Fruit fly (Drosophila melanogaster) whole organism, wandering third instar larva: ENCODE results near the gene Dus4.

ENCODE experiments used
- Abd-B ChIP-seq: fragments of >200 bp; optimal IDR thresholded peaks from 2 replicates; lab custom pipeline; 2017; ENCODE audit warnings: missing biosample characterization, missing genetic modification characterization
- CG32264 ChIP-seq: fragments of 200-800 bp; sonication (Bioruptor generic); optimal IDR thresholded peaks from 2 replicates; lab custom pipeline; 2016; ENCODE audit warnings: missing biosample characterization, missing genetic modification characterization
- CG9705 ChIP-seq: fragments of 200-800 bp; sonication (Bioruptor generic); optimal IDR thresholded peaks from 2 replicates; lab custom pipeline; 2018; ENCODE audit warnings: missing biosample characterization, mild to moderate bottlenecking, missing genetic modification characterization
- Dfd ChIP-seq: fragments of >200 bp; optimal IDR thresholded peaks from 2 replicates; lab custom pipeline; 2017; ENCODE audit warnings: missing biosample characterization, missing genetic modification characterization
- Dif ChIP-seq: fragments of 200-275, 200-300 bp; sonication (Bioruptor generic); optimal IDR thresholded peaks from 2 replicates; lab custom pipeline; 2018; ENCODE audit warnings: missing biosample characterization, missing genetic modification characterization; ENCODE audit not compliant: partially characterized antibody
- GATAd ChIP-seq: sonication (Bioruptor generic); optimal IDR thresholded peaks from 2 replicates; lab custom pipeline; 2016; ENCODE audit warnings: missing biosample characterization, missing genetic modification characterization
- HLH106 ChIP-seq: fragments of 200-800 bp; optimal IDR thresholded peaks from 3 replicates; lab custom pipeline; 2019; ENCODE audit warnings: missing biosample characterization, mild to moderate bottlenecking, missing genetic modification characterization, moderate library complexity
- Hr78 ChIP-seq: fragments of >200 bp; optimal IDR thresholded peaks from 2 replicates; lab custom pipeline; 2017; ENCODE audit warnings: missing biosample characterization, missing genetic modification characterization
- Jra ChIP-seq: sonication (Bioruptor generic); optimal IDR thresholded peaks from 2 replicates; lab custom pipeline; 2016; ENCODE audit warnings: missing biosample characterization, missing genetic modification characterization
- Mio ChIP-seq: sonication (Bioruptor generic); optimal IDR thresholded peaks from 2 replicates; lab custom pipeline; 2016; ENCODE audit warnings: missing biosample characterization, missing genetic modification characterization
- Myc ChIP-seq: fragments of >200 bp; optimal IDR thresholded peaks from 2 replicates; lab custom pipeline; 2017
- OdsH ChIP-seq: fragments of 200-800 bp; sonication (Bioruptor generic); optimal IDR thresholded peaks from 2 replicates; lab custom pipeline; 2016; ENCODE audit warnings: missing biosample characterization, mild to moderate bottlenecking, missing genetic modification characterization
- Rel ChIP-seq, 2 experiments: fragments of 200-800 bp; sonication (Bioruptor generic) in 1 of 2; optimal IDR thresholded peaks; 2 replicates in 1 of 2; 3 replicates in 1 of 2; lab custom pipeline; 2016 to 2019; ENCODE audit warnings: mild to moderate bottlenecking in 2 of 2, missing biosample characterization in 2 of 2, missing genetic modification characterization in 2 of 2, moderate library complexity in 1 of 2
- Vsx2 ChIP-seq: fragments of 200-300, 225-300 bp; sonication (Bioruptor generic); optimal IDR thresholded peaks from 2 replicates; lab custom pipeline; 2018; ENCODE audit warnings: missing biosample characterization, missing genetic modification characterization; ENCODE audit not compliant: partially characterized antibody
- brk ChIP-seq: fragments of 200-800 bp; sonication (Bioruptor generic); optimal IDR thresholded peaks from 2 replicates; lab custom pipeline; 2016; ENCODE audit warnings: missing biosample characterization, mild to moderate bottlenecking, missing genetic modification characterization
- dl ChIP-seq, 2 experiments: fragments of 175-275, 200-275 bp in 1 of 2; fragments of 200-275 bp in 1 of 2; sonication (Bioruptor generic); optimal IDR thresholded peaks; lab custom pipeline; 2018; ENCODE audit warnings: mild to moderate bottlenecking in 2 of 2, missing biosample characterization in 2 of 2, missing genetic modification characterization in 2 of 2, moderate library complexity in 2 of 2; ENCODE audit not compliant: partially characterized antibody in 2 of 2, insufficient read depth in 1 of 2
- dmrt93B ChIP-seq: fragments of 200-800 bp; sonication (Bioruptor generic); optimal IDR thresholded peaks from 2 replicates; lab custom pipeline; 2018; ENCODE audit warnings: missing biosample characterization, mild to moderate bottlenecking, missing genetic modification characterization
- ey ChIP-seq: fragments of 200-800 bp; sonication (Bioruptor generic); optimal IDR thresholded peaks from 2 replicates; lab custom pipeline; 2016; ENCODE audit warnings: missing biosample characterization, missing genetic modification characterization
- foxo ChIP-seq, 2 experiments: fragments of 200-800 bp; sonication (Bioruptor generic); optimal IDR thresholded peaks; 2 replicates in 1 of 2; 3 replicates in 1 of 2; lab custom pipeline; 2016 to 2017; ENCODE audit warnings: missing biosample characterization in 2 of 2, missing genetic modification characterization in 2 of 2
- fru ChIP-seq: fragments of 200-800 bp; sonication (Bioruptor generic); optimal IDR thresholded peaks from 3 replicates; lab custom pipeline; 2016; ENCODE audit warnings: missing biosample characterization, mild to moderate bottlenecking, missing genetic modification characterization
- h ChIP-seq: fragments of 200-800 bp; sonication (Bioruptor generic); optimal IDR thresholded peaks from 3 replicates; lab custom pipeline; 2016; ENCODE audit warnings: missing biosample characterization, mild to moderate bottlenecking, missing genetic modification characterization
- jim ChIP-seq: fragments of 175-275, 200-325 bp; sonication (Bioruptor generic); optimal IDR thresholded peaks from 2 replicates; lab custom pipeline; 2016; ENCODE audit warnings: missing biosample characterization, mild to moderate bottlenecking, missing genetic modification characterization
- lola ChIP-seq: fragments of >200 bp; optimal IDR thresholded peaks from 2 replicates; lab custom pipeline; 2017; ENCODE audit warnings: missing biosample characterization, missing genetic modification characterization
- rgr ChIP-seq: fragments of 200-800 bp; sonication (Bioruptor generic); optimal IDR thresholded peaks from 3 replicates; lab custom pipeline; 2016; ENCODE audit warnings: missing biosample characterization, mild to moderate bottlenecking, missing genetic modification characterization
- sage ChIP-seq: fragments of 200-800 bp; sonication (Bioruptor generic); optimal IDR thresholded peaks from 2 replicates; lab custom pipeline; 2016; ENCODE audit warnings: missing biosample characterization, mild to moderate bottlenecking, missing genetic modification characterization
- sv ChIP-seq: fragments of 200-800 bp; sonication (Bioruptor generic); optimal IDR thresholded peaks from 3 replicates; lab custom pipeline; 2016; ENCODE audit warnings: missing biosample characterization, missing genetic modification characterization
- tai ChIP-seq: sonication (Bioruptor generic); optimal IDR thresholded peaks from 2 replicates; lab custom pipeline; 2016; ENCODE audit warnings: missing biosample characterization, missing genetic modification characterization
- usp ChIP-seq: fragments of >200 bp; optimal IDR thresholded peaks from 2 replicates; lab custom pipeline; 2017; ENCODE audit warnings: missing biosample characterization, missing genetic modification characterization
- woc ChIP-seq: sonication (Bioruptor generic); optimal IDR thresholded peaks from 2 replicates; lab custom pipeline; 2016; ENCODE audit warnings: missing biosample characterization, mild to moderate bottlenecking, missing genetic modification characterization

The Dus4 gene

DNA sequence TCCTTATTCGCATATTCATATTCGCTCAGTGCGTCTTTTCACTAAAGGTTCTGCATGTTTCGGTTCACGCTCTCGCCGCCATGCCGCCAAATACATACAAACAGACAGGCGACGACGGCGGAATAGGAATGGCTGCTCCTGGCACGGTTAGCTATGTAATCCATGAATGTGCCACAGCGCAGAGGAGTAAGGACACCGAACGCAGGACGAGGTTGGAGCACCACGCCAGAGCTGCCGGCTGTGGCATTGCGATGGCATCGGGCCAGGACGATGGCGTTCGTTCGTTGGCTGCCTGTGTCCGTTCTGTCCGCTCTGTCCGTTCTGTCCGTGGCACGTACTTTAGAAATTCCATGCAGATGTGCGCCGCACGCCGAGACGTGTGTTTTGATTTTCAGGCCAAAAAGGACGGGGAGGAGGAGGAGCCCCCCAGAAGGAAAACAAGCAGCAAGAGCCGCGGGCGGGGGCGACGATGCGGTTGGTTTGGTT, 48.2 kb upstream of the Dus4 start:
- TF ChIP-seq Rel (GFP tag; optimal IDR thresholded peaks at IDR 0.05; lab: Kevin White, UChicago) (no peak), Rel (tag; optimal IDR thresholded peaks at IDR 0.05; lab: Kevin White, UChicago) (no peak), Vsx2 (GFP tag; lab: Kevin White, UChicago) (peak; percentile 13)

DNA sequence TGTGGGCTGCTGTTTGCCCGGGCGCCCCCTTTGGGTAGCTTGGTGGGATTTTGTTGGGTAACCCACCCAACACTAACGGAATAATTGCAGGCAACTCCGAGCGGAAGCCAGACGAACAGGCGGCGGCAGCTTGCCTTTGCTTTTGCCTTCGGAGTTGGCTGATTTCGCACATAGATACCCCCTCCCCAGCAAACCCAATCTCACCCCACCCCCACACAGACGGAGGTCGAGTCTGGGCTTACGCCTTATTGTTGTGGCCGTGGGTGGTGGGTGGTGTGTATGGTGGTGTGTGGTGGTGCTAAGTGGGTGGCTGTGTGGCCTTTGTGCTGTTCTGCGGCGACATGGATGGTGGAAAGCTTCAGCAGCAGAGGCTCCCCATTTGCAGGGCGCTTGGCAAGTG, 47.5 kb upstream of the Dus4 start:
- TF ChIP-seq Dfd (GFP tag; lab: Kevin White, UChicago), result no peak
- TF ChIP-seq Abd-B (GFP tag; lab: Kevin White, UChicago), result no peak
- TF ChIP-seq Mio (GFP tag; lab: Kevin White, UChicago), result no peak
- no peak for TF ChIP-seq h (GFP tag; lab: Kevin White, UChicago)
- no peak for TF ChIP-seq Dif
- TF ChIP-seq dl (GFP tag; optimal IDR thresholded peaks at IDR 0.05; lab: Kevin White, UChicago; ENCODE audit: insufficient read depth in 1 of 2, partially characterized antibody in 2 of 2), result no peak
- no peak for TF ChIP-seq dmrt93B (GFP tag; lab: Kevin White, UChicago)

DNA sequence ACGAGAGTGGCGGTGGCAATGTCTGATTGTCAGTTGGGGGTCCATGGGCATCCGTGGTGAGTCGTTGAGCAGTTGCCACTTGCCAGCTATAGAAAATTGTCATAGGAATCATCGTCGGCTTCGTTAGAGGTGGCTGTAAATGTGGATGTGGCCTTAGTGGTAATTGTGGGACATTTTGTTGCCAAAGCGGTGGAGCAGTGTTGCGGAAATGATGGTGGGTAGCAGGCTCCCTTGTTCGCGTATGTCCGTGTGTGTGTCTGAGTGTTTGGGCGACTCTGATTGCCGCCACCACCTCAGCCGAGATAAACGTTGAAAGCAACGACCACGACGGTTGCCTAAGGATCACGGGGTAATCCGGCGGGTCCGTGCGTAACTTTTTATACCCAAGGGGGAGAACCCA, 46.0 kb upstream of the Dus4 start:
- TF ChIP-seq GATAd (no peak), Jra (GFP tag; lab: Kevin White, UChicago) (no peak), foxo (GFP tag; optimal IDR thresholded peaks at IDR 0.05; lab: Kevin White, UChicago) (no peak), dl (GFP tag; optimal IDR thresholded peaks at IDR 0.05; lab: Kevin White, UChicago; ENCODE audit: insufficient read depth in 1 of 2, partially characterized antibody in 2 of 2) (no peak), OdsH (GFP tag; lab: Kevin White, UChicago) (no peak), woc (GFP tag; lab: Kevin White, UChicago) (no peak), Dif (no peak), CG32264 (no peak)

DNA sequence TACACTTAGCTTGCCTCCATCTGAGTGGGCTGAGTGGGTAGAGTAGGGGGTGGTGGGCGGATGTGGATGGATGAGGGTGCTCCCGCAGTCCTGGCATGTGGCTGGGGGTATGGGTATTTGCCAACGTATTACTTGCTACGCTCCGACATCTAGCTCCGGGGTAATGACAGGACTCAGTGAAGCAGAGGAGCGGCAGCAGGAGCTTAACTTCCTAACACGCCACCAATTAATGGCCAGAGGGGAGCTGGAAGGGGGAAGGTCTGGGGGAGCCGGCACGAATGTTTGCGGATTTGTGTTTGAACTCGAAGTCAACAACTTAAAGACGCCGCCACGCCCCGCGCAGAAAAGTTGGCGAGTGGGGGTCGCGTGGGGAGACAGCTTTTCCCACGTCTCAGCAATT, 44.8 kb upstream of the Dus4 start:
- TF ChIP-seq ey (GFP tag; lab: Kevin White, UChicago), result no peak
- TF ChIP-seq fru (GFP tag; lab: Kevin White, UChicago), result no peak
- no peak for TF ChIP-seq GATAd
- no peak for TF ChIP-seq jim
- no peak for TF ChIP-seq CG32264
- no peak for TF ChIP-seq Dfd (GFP tag; lab: Kevin White, UChicago)
- TF ChIP-seq rgr (GFP tag; lab: Kevin White, UChicago), result no peak
- no peak for TF ChIP-seq HLH106
- TF ChIP-seq Hr78 (GFP tag; lab: Kevin White, UChicago), result no peak
- no peak for TF ChIP-seq sage (GFP tag; lab: Kevin White, UChicago)
- no peak for TF ChIP-seq OdsH (GFP tag; lab: Kevin White, UChicago)
- TF ChIP-seq dmrt93B (GFP tag; lab: Kevin White, UChicago), result no peak
- no peak for TF ChIP-seq Abd-B (GFP tag; lab: Kevin White, UChicago)
- TF ChIP-seq Jra (GFP tag; lab: Kevin White, UChicago), result no peak
- TF ChIP-seq Mio (GFP tag; lab: Kevin White, UChicago), result no peak
- TF ChIP-seq Vsx2 (GFP tag; lab: Kevin White, UChicago), result no peak

DNA sequence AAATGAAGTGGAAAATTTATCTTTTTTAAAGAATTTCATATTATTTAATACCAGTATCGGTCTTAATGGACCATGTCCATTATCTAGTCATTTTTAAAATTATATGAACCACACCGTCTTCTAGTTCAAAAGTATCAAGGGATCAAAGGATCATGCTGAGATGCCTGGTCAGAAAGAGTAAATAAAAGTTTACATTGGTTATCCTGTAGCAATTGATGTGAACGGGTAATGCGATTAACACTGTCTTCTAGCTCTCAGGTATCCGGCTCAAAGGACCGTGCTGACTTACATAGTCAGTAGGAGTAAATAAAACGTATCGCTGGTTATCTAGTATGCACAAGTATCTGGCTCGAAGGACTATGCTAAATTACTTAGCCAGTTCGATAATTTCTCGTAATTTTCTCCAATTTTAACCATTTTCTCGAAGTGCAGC, 43.9 kb upstream of the Dus4 start:
- TF ChIP-seq foxo (GFP tag; optimal IDR thresholded peaks at IDR 0.05; lab: Kevin White, UChicago) (peak in 1 of 2 experiments; percentile 6), tai (GFP tag; lab: Kevin White, UChicago) (no peak)
- TF ChIP-seq, all 38 proteins: peak for 1

DNA sequence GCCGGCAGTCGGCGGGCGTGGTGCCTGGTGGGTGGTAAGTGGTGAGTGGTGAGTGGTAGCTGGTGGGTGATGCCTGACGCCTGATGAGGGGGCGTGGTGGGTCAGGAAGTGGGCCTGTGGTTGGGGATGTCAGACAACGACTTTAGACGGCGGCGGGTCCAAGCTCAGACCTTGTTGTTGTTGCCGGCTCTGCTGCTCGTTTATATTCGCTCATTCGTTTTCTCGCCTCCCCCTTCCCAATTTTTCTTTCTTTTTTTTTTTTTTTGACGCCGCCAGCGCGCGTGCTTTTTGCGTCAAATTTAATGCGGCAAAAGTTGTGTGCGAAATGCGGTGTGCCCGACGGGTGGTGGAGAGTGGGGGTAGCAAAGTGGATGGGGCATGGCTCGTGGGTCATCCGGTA, 43.5 kb upstream of the Dus4 start:
- TF ChIP-seq HLH106 (no peak), lola (GFP tag; lab: Kevin White, UChicago) (no peak), Vsx2 (GFP tag; lab: Kevin White, UChicago) (no peak), sv (GFP tag; lab: Kevin White, UChicago) (no peak), Hr78 (GFP tag; lab: Kevin White, UChicago) (no peak), CG9705 (GFP tag; lab: Kevin White, UChicago) (no peak), fru (GFP tag; lab: Kevin White, UChicago) (no peak), h (GFP tag; lab: Kevin White, UChicago) (no peak), brk (GFP tag; lab: Kevin White, UChicago) (no peak), OdsH (GFP tag; lab: Kevin White, UChicago) (no peak), Myc (lab: Kevin White, UChicago) (no peak), Jra (GFP tag; lab: Kevin White, UChicago) (no peak), usp (no peak), GATAd (no peak), Rel (GFP tag; optimal IDR thresholded peaks at IDR 0.05; lab: Kevin White, UChicago) (no peak), Rel (tag; optimal IDR thresholded peaks at IDR 0.05; lab: Kevin White, UChicago) (no peak), dl (GFP tag; optimal IDR thresholded peaks at IDR 0.05; lab: Kevin White, UChicago; ENCODE audit: insufficient read depth in 1 of 2, partially characterized antibody in 2 of 2) (no peak)
